Worm (Caenorhabditis elegans): ENCODE data around the gene pes-10.
A peak's percentile ranks its signal among the peaks of the same experiment; 100 is the strongest.

Gene pes-10

DNA sequence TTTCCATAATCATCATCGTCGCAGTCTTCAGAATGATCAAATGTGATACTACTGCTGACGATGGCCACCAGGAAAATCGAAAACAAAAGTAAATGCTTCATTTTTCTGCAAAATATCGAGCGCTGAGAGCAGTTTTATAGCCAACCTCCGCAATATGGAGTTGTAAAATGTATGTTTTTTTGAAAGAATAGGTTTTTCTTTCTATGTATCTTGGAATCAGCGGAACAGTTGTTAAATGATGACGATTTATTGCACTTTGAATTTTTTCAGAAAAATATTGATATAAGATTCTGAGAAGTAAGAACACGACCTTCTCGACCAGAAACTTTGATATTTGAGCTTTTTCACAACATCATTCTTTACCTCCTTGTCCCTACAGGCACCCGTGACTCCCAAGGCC, 18.8 kb downstream of the pes-10 start, which contains the start of gene Y46G5A.23:
Gene Y46G5A.23, minus strand, starts transcription at position 101 of the 400 bp plus-strand sequence.
- TF ChIP-seq lin-1 (GFP tag; IDR thresholded peaks at IDR 0.05) (no peak), ama-1 (optimal IDR thresholded peaks at IDR 0.05) (no peak), daf-12 (tag; optimal IDR thresholded peaks at IDR 0.05) (no peak), php-3 (GFP tag; IDR thresholded peaks at IDR 0.05) (no peak), nhr-25 (tag; optimal IDR thresholded peaks at IDR 0.05; ENCODE audit: borderline replicate concordance, insufficient read depth) (no peak), fos-1 (tag; optimal IDR thresholded peaks at IDR 0.05) (no peak), dpl-1 (GFP tag; optimal IDR thresholded peaks at IDR 0.05) (no peak), unc-130 (GFP tag; optimal IDR thresholded peaks at IDR 0.05) (no peak), ztf-11 (tag; optimal IDR thresholded peaks at IDR 0.05) (no peak), ceh-62 (tag; optimal IDR thresholded peaks at IDR 0.05) (no peak), hlh-11 (tag; optimal IDR thresholded peaks at IDR 0.05) (no peak), ZK546.5 (tag; optimal IDR thresholded peaks at IDR 0.05) (no peak), ceh-82 (tag; optimal IDR thresholded peaks at IDR 0.05) (no peak), ZK337.2 (GFP tag; IDR thresholded peaks at IDR 0.05) (no peak), snpc-4 (tag; optimal IDR thresholded peaks at IDR 0.05) (no peak)

DNA sequence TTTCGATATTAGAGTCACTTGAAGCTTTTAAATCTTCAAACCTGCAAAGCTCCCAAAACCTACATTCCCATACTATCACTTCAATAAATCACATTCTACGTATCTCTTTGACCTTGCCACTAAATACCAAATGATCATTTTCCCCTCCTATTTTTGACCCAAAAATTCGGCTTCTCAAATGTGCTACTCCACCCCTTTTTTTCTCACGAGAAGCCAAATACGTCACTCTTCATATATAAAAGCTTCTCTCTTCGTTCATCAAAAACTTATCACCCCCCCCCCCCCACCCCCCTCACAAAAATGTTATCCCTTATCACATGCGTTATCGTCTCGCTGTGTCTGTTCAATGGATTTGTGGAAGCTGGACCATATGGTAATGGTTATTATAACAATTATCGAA, 20.9 kb downstream of the pes-10 start, which contains the start of gene Y46G5A.38:
Gene Y46G5A.38, plus strand, starts transcription at position 301 of the 400 bp plus-strand sequence.
- TF ChIP-seq cey-2 (tag; optimal IDR thresholded peaks at IDR 0.05; ENCODE audit: borderline replicate concordance, insufficient read depth) = no peak
- no peak for TF ChIP-seq rbr-2 (tag; optimal IDR thresholded peaks at IDR 0.05)
- no peak for TF ChIP-seq F37D6.2 (tag; optimal IDR thresholded peaks at IDR 0.05)
- no peak for TF ChIP-seq lin-39 (tag; optimal IDR thresholded peaks at IDR 0.05)
- no peak for TF ChIP-seq mes-2 (tag; optimal IDR thresholded peaks at IDR 0.05; ENCODE audit: poor library complexity, severe bottlenecking)
- TF ChIP-seq nhr-102 (tag; optimal IDR thresholded peaks at IDR 0.05) = no peak
- TF ChIP-seq spr-3 (GFP tag; optimal IDR thresholded peaks at IDR 0.05) = no peak
- no peak for TF ChIP-seq ceh-62 (tag; optimal IDR thresholded peaks at IDR 0.05)
- no peak for TF ChIP-seq nhr-76 (tag; optimal IDR thresholded peaks at IDR 0.05)
- TF ChIP-seq lin-15B (tag; optimal IDR thresholded peaks at IDR 0.05) = no peak
- TF ChIP-seq mxl-3 (GFP tag; optimal IDR thresholded peaks at IDR 0.05) = no peak

DNA sequence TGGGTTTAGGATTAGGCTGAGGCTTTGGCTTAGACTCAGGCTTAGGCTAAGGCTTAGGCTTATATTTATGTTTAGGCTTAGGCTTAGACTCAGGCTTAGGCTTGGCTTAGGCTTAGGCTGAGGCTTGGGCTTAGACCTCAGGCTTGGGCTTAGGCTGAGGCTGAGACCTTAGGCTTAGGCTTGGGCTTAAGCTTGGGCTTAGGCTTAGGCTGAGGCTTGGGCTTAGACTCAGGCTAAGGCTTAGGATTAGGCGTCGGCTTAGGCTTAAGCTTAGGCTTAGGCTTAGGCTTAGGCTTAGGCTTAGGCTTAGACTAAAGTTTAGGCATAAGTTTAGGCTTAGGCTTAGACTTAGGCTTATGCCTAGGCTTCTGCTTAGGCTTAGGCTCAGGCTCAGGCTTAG, 23.2 kb downstream of the pes-10 start:
- 0 out of 2 replicates have a peak, but pooled peaks have one; percentile 39 for TF ChIP-seq F26F4.8 (GFP tag; conservative IDR thresholded peaks at IDR 0.05)
- no peak for TF ChIP-seq Y5F2A.4 (GFP tag; optimal IDR thresholded peaks at IDR 0.05)
- TF ChIP-seq aha-1 (tag) = peak; percentile 77
- TF ChIP-seq hmg-1.1 (GFP tag; IDR thresholded peaks at IDR 0.05) = 0 out of 2 replicates have a peak, but pooled peaks have one; percentile 24
- TF ChIP-seq dmd-6 (GFP tag; IDR thresholded peaks at IDR 0.05) = no peak

- TF ChIP-seq rbr-2 (tag; optimal IDR thresholded peaks at IDR 0.05) (no peak), ceh-82 (tag; optimal IDR thresholded peaks at IDR 0.05) (no peak), ceh-20 (GFP tag; IDR thresholded peaks at IDR 0.05) (no peak), nhr-6 (tag; optimal IDR thresholded peaks at IDR 0.05) (no peak), daf-8 (GFP tag; IDR thresholded peaks at IDR 0.05) (no peak), madf-5 (GFP tag; IDR thresholded peaks at IDR 0.05) (no peak), mdl-1 (tag; optimal IDR thresholded peaks at IDR 0.05) (peak in 1 of 2 experiments; percentile 34), nhr-77 (tag; optimal IDR thresholded peaks at IDR 0.05) (no peak), fkh-10 (GFP tag; optimal IDR thresholded peaks at IDR 0.05) (no peak), zfp-3 (GFP tag; conservative IDR thresholded peaks at IDR 0.05) (no peak), vab-7 (GFP tag; IDR thresholded peaks at IDR 0.05) (no peak), spr-1 (tag; optimal IDR thresholded peaks at IDR 0.05) (no peak), ztf-11 (tag; optimal IDR thresholded peaks at IDR 0.05) (no peak), saeg-2 (GFP tag; IDR thresholded peaks at IDR 0.05) (no peak), jun-1 (tag; optimal IDR thresholded peaks at IDR 0.05) (no peak), gei-8 (GFP tag; optimal IDR thresholded peaks at IDR 0.05) (no peak), ZK337.2 (GFP tag; IDR thresholded peaks at IDR 0.05) (no peak), fos-1 (tag; optimal IDR thresholded peaks at IDR 0.05) (no peak), mxl-3 (GFP tag; optimal IDR thresholded peaks at IDR 0.05) (peak; percentile 59), lin-13 (GFP tag; optimal IDR thresholded peaks at IDR 0.05) (no peak), nhr-10 (tag; optimal IDR thresholded peaks at IDR 0.05) (no peak), Y48G9A.11 (GFP tag; IDR thresholded peaks at IDR 0.05) (no peak), ama-1 (optimal IDR thresholded peaks at IDR 0.05) (no peak), duxl-1 (tag; optimal IDR thresholded peaks at IDR 0.05; ENCODE audit: poor library complexity) (no peak), ceh-62 (tag; optimal IDR thresholded peaks at IDR 0.05) (no peak)
These were observed 24.2 kb downstream of the pes-10 start, which contains the start of gene Y46G5A.36 for ce11 chrII:12823437-12823836. Gene Y46G5A.36 (plus strand): TSS chrII:12823679.

Data from whole organism, L4 larva.